Worm (Caenorhabditis elegans) whole organism, L2 larva: ENCODE data around the gene ZK1098.9.

Experiments used
- F13H6.1 ChIP-seq: sonication (generic microtip); optimal IDR thresholded peaks from 2 replicates; lab custom pipeline; 2016; ENCODE audit warnings: missing genetic modification characterization, missing compliant biosample characterization
- R02D3.7 ChIP-seq: fragments of 150-350 bp; optimal IDR thresholded peaks from 2 replicates; lab custom pipeline; 2014; ENCODE audit warnings: missing biosample characterization, missing genetic modification characterization
- Y55F3AM.14 ChIP-seq: fragments of 200-800 bp; sonication (Bioruptor generic); optimal IDR thresholded peaks from 2 replicates; lab custom pipeline; 2018; ENCODE audit warnings: mild to moderate bottlenecking, missing genetic modification characterization, missing compliant biosample characterization
- alr-1 ChIP-seq: fragments of 150-350 bp; optimal IDR thresholded peaks from 2 replicates; lab custom pipeline; 2014; ENCODE audit warnings: missing biosample characterization, missing genetic modification characterization
- aly-2 ChIP-seq: fragments of 150-350 bp; optimal IDR thresholded peaks from 2 replicates; lab custom pipeline; 2014; ENCODE audit warnings: missing biosample characterization, missing genetic modification characterization
- blmp-1 ChIP-seq: sonication (generic microtip); optimal IDR thresholded peaks from 2 replicates; lab custom pipeline; 2017; ENCODE audit warnings: missing genetic modification characterization, mild to moderate bottlenecking, missing compliant biosample characterization, antibody characterized with exemption, moderate library complexity; ENCODE audit not compliant: insufficient read depth
- ceh-82 ChIP-seq: fragments of 150-350 bp; optimal IDR thresholded peaks from 2 replicates; lab custom pipeline; 2014; ENCODE audit warnings: missing biosample characterization, missing genetic modification characterization
- dmd-4 ChIP-seq: sonication (generic microtip); optimal IDR thresholded peaks from 2 replicates; lab custom pipeline; 2017; ENCODE audit warnings: missing biosample characterization, missing genetic modification characterization
- egl-27 ChIP-seq: sonication (generic microtip); optimal IDR thresholded peaks from 3 replicates; lab custom pipeline; 2017; ENCODE audit warnings: missing biosample characterization, missing genetic modification reagents, missing genetic modification characterization
- elt-1 ChIP-seq: fragments of 150-350 bp; optimal IDR thresholded peaks from 2 replicates; lab custom pipeline; 2014; ENCODE audit warnings: missing biosample characterization, missing genetic modification characterization
- elt-3 ChIP-seq: sonication (generic microtip); optimal IDR thresholded peaks from 2 replicates; lab custom pipeline; 2017; ENCODE audit warnings: missing biosample characterization, missing genetic modification characterization
- fos-1 ChIP-seq: fragments of 150-350 bp; optimal IDR thresholded peaks from 2 replicates; lab custom pipeline; 2014; ENCODE audit warnings: missing biosample characterization, missing genetic modification characterization
- gmeb-1 ChIP-seq: fragments of 150-350 bp; optimal IDR thresholded peaks from 2 replicates; lab custom pipeline; 2014; ENCODE audit warnings: missing biosample characterization, missing genetic modification characterization
- lin-11 ChIP-seq: fragments of 150-350 bp; sonication (generic microtip); optimal IDR thresholded peaks from 2 replicates; lab custom pipeline; 2014; ENCODE audit warnings: missing biosample characterization, missing genetic modification characterization, inconsistent platforms, mixed read lengths
- lin-13 ChIP-seq: fragments of 150-350 bp; optimal IDR thresholded peaks from 2 replicates; lab custom pipeline; 2014; ENCODE audit warnings: missing biosample characterization, missing genetic modification reagents, missing genetic modification characterization
- lin-39 ChIP-seq: fragments of 150-350 bp; optimal IDR thresholded peaks from 2 replicates; lab custom pipeline; 2014; ENCODE audit warnings: missing biosample characterization, missing genetic modification reagents, missing genetic modification characterization
- lsy-2 ChIP-seq, 2 experiments: fragments of 150-350 bp in 1 of 2; sonication (generic microtip) in 1 of 2; optimal IDR thresholded peaks; 2 replicates each; lab custom pipeline; 2014 to 2017; ENCODE audit warnings: missing biosample characterization in 2 of 2, missing genetic modification characterization in 2 of 2
- mab-5 ChIP-seq: fragments of 150-350 bp; optimal IDR thresholded peaks from 2 replicates; lab custom pipeline; 2014; ENCODE audit warnings: missing biosample characterization, missing genetic modification characterization
- mdl-1 ChIP-seq, 2 experiments: fragments of 150-350 bp in 1 of 2; sonication (generic microtip) in 1 of 2; optimal IDR thresholded peaks; 2 replicates each; lab custom pipeline; 2017; ENCODE audit warnings: missing biosample characterization in 2 of 2, missing genetic modification characterization in 2 of 2
- nhr-10 ChIP-seq: sonication (generic microtip); optimal IDR thresholded peaks from 2 replicates; lab custom pipeline; 2017; ENCODE audit warnings: missing biosample characterization, missing genetic modification characterization
- nhr-129 ChIP-seq: fragments of 150-350 bp; optimal IDR thresholded peaks from 2 replicates; lab custom pipeline; 2014; ENCODE audit warnings: missing biosample characterization, missing genetic modification characterization
- nhr-21 ChIP-seq: fragments of 150-350 bp; optimal IDR thresholded peaks from 2 replicates; lab custom pipeline; 2014; ENCODE audit warnings: missing biosample characterization, missing genetic modification characterization
- nhr-23 ChIP-seq: fragments of 150-350 bp; optimal IDR thresholded peaks from 2 replicates; lab custom pipeline; 2014; ENCODE audit warnings: missing biosample characterization, missing genetic modification reagents, missing genetic modification characterization
- nhr-237 ChIP-seq: fragments of 150-350 bp; optimal IDR thresholded peaks from 2 replicates; lab custom pipeline; 2014; ENCODE audit warnings: missing biosample characterization, missing genetic modification characterization
- nhr-25 ChIP-seq: fragments of 150-350 bp; sonication (generic microtip); optimal IDR thresholded peaks from 3 replicates; lab custom pipeline; 2014; ENCODE audit warnings: missing biosample characterization, missing genetic modification characterization
- nhr-6 ChIP-seq: fragments of 150-350 bp; optimal IDR thresholded peaks from 2 replicates; lab custom pipeline; 2014; ENCODE audit warnings: missing biosample characterization, missing genetic modification characterization
- nhr-77 ChIP-seq: fragments of 150-350 bp; optimal IDR thresholded peaks from 2 replicates; lab custom pipeline; 2014; ENCODE audit warnings: missing biosample characterization, missing genetic modification characterization
- peb-1 ChIP-seq: fragments of 150-350 bp; optimal IDR thresholded peaks from 2 replicates; lab custom pipeline; 2014; ENCODE audit warnings: missing biosample characterization, missing genetic modification characterization
- snpc-4 ChIP-seq: fragments of 150-350 bp; optimal IDR thresholded peaks from 2 replicates; lab custom pipeline; 2014; ENCODE audit warnings: missing biosample characterization, missing genetic modification characterization
- unc-62 ChIP-seq: fragments of 150-350 bp; optimal IDR thresholded peaks from 2 replicates; lab custom pipeline; 2014; ENCODE audit warnings: missing biosample characterization, missing genetic modification reagents, missing genetic modification characterization
- zag-1 ChIP-seq: fragments of 150-350 bp; optimal IDR thresholded peaks from 2 replicates; lab custom pipeline; 2014; ENCODE audit warnings: missing biosample characterization, missing genetic modification characterization
- ztf-1 ChIP-seq: fragments of 200-800 bp; sonication (Bioruptor generic); conservative IDR thresholded peaks from 2 replicates; pipeline ENCODE4 v1.3.6; 2022; ENCODE audit warnings: missing genetic modification characterization, missing compliant biosample characterization
- ztf-11 ChIP-seq: sonication (generic microtip); optimal IDR thresholded peaks from 2 replicates; lab custom pipeline; 2017; ENCODE audit warnings: missing biosample characterization, missing genetic modification characterization

The ZK1098.9 gene

DNA sequence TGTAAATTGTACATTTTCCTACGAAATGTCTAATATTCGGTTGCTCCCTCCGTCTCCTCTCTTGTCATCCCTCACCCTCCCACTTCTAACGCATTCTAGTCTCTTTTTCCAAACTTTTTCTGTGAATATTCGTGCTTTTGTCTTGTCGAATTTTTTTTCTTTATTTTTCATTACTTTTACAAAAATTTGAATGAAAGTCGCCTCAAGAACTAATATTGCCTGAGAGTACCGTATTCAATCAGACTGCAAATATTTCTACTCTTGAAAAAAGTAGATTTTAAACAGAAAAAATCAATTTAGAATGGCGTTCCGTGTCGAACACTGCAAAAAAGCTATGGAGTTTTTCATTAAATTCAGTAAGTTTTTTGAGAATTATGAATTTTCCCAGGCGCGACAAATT, 12.1 kb downstream of the ZK1098.9 start, which contains the start of gene ZK1098.11:
Gene ZK1098.11, plus strand, starts transcription at position 301 of the 400 bp plus-strand sequence.
- no peak for TF ChIP-seq R02D3.7 (tag; lab: Kevin White, UChicago)
- no peak for TF ChIP-seq nhr-21 (tag; lab: Kevin White, UChicago)
- TF ChIP-seq nhr-129 (tag; lab: Kevin White, UChicago), result no peak
- no peak for TF ChIP-seq blmp-1
- TF ChIP-seq lsy-2 (tag; optimal IDR thresholded peaks at IDR 0.05; lab: Kevin White, UChicago), result no peak
- no peak for TF ChIP-seq peb-1 (tag; lab: Kevin White, UChicago)
- TF ChIP-seq, all 48 proteins: peak for 0

DNA sequence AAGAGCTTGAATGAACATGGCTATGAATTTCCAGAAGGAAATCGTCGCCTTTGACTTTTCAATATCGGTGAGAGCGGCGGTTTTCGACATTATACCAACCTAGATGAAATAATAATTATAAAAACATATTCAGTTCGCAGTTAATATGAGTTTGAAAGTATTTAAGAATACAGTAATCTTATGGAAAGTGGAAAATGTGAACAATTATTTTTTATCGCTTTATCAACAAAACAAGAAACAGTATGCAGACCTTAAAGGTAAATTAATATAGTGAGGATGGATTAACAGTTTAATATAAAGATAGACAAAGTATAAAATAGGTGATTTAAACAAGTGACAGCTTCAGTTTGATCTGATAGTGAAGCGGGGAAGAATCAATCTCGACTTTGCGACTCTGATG, 14.2 kb downstream of the ZK1098.9 start, which contains the start of gene C48B4.6:
Gene C48B4.6, minus strand, starts transcription at position 101 of the 400 bp plus-strand sequence.
- no peak for TF ChIP-seq ztf-1 (GFP tag; lab: Robert Waterston, UW)
- TF ChIP-seq elt-1 (tag; lab: Kevin White, UChicago), result no peak
- TF ChIP-seq egl-27 (tag; lab: Kevin White, UChicago), result no peak
- TF ChIP-seq fos-1 (tag; lab: Kevin White, UChicago), result no peak
- TF ChIP-seq ceh-82 (tag; lab: Kevin White, UChicago), result no peak
- no peak for TF ChIP-seq unc-62 (GFP tag; lab: Kevin White, UChicago)
- no peak for TF ChIP-seq alr-1 (tag; lab: Kevin White, UChicago)
- TF ChIP-seq blmp-1, result no peak
- no peak for TF ChIP-seq elt-3 (tag; lab: Kevin White, UChicago)
- TF ChIP-seq mdl-1 (tag; optimal IDR thresholded peaks at IDR 0.05; lab: Kevin White, UChicago), result no peak
- TF ChIP-seq nhr-10, result no peak
- TF ChIP-seq ztf-11, result no peak
- TF ChIP-seq snpc-4 (tag; lab: Kevin White, UChicago), result no peak

DNA sequence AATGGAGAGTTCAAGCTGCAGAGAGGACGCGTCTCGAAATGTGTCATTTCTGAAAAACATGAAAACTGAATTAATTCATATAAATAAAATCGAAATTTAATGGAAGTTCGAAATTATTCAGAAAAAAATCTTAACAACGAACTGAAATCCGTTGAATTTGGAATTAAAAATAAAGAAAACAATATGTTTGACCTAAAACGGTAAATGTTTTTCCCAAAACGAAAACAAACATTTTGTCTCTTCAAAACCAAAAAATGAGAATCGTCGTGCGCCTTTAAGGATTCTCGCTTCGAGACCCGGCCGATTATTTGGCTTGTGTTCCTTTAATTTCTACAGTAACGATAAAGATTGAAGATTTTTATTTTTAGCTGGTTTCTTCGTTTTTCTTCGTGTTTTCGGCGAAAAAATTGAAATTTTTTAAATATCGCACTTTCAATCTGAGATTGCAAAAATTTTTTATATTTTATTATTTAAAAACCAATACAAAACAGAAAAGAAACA, 15.2 kb downstream of the ZK1098.9 start, which contains the start of gene C48B4.7:
Gene C48B4.7, minus strand, starts transcription at position 51 of the 501 bp plus-strand sequence.
- TF ChIP-seq dmd-4 (tag; lab: Kevin White, UChicago), result no peak
- no peak for TF ChIP-seq snpc-4 (tag; lab: Kevin White, UChicago)
- no peak for TF ChIP-seq R02D3.7 (tag; lab: Kevin White, UChicago)
- TF ChIP-seq F13H6.1 (tag; lab: Kevin White, UChicago), result no peak

DNA sequence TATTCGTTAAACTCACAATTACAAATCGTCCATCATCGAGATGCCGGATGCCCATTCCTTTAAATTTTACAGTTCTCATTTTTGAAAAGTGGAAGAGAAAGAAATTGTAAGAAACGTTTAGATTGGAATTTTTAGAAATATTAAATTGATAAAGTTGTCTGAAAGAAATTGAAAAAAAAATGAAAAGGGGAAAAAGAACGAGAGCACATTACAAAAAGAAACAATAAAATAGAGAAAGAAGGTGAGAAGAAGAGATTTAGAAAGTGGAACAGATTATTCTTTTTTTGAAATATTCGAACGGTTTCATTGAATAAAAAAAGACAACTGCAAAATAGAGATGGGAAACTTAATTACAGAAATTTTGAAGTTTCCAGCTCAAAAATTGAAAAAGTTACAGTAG, 16.9 kb downstream of the ZK1098.9 start, which contains the start of gene C48B4.8:
Gene C48B4.8, minus strand, starts transcription at position 101 of the 400 bp plus-strand sequence.
- no peak for TF ChIP-seq Y55F3AM.14 (GFP tag; lab: Kevin White, UChicago)
- no peak for TF ChIP-seq nhr-6
- no peak for TF ChIP-seq nhr-21 (tag; lab: Kevin White, UChicago)
- TF ChIP-seq peb-1 (tag; lab: Kevin White, UChicago), result no peak
- no peak for TF ChIP-seq egl-27 (tag; lab: Kevin White, UChicago)
- TF ChIP-seq nhr-10, result no peak
- TF ChIP-seq mdl-1 (tag; optimal IDR thresholded peaks at IDR 0.05; lab: Kevin White, UChicago), result no peak
- TF ChIP-seq mab-5 (tag; lab: Kevin White, UChicago), result no peak
- no peak for TF ChIP-seq lsy-2 (tag; optimal IDR thresholded peaks at IDR 0.05; lab: Kevin White, UChicago)
- no peak for TF ChIP-seq lin-13 (GFP tag; lab: Kevin White, UChicago)
- no peak for TF ChIP-seq alr-1 (tag; lab: Kevin White, UChicago)

DNA sequence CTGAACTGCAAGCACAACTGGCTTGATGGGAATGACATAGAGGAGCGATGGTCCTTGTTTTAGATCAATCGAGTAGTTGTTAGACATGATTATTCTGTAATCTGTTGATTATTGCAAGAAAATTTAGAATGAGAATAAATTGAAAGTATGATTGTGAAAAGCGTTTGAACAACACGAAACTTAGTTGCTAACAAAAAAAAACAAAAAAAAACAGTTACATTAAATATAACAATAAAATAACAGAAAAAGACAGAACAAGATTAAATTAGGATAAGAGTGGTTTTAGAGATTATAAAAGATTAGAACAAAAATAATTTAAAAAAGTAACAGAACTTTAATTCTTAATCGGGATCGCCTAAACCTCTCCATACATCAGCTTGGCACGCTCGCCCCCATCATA, 19.0 kb downstream of the ZK1098.9 start, which contains the start of gene C48B4.9:
Gene C48B4.9, minus strand, starts transcription at position 101 of the 400 bp plus-strand sequence.
- TF ChIP-seq lin-13 (GFP tag; lab: Kevin White, UChicago), result no peak
- no peak for TF ChIP-seq zag-1 (tag; lab: Kevin White, UChicago)
- TF ChIP-seq nhr-10, result no peak
- TF ChIP-seq peb-1 (tag; lab: Kevin White, UChicago), result no peak
- no peak for TF ChIP-seq F13H6.1 (tag; lab: Kevin White, UChicago)
- no peak for TF ChIP-seq nhr-6
- TF ChIP-seq elt-1 (tag; lab: Kevin White, UChicago), result no peak
- no peak for TF ChIP-seq gmeb-1
- no peak for TF ChIP-seq nhr-237
- TF ChIP-seq alr-1 (tag; lab: Kevin White, UChicago), result no peak
- TF ChIP-seq aly-2, result no peak
- TF ChIP-seq lin-11 (tag; lab: Kevin White, UChicago), result no peak
- no peak for TF ChIP-seq nhr-23 (tag; lab: Kevin White, UChicago)
- no peak for TF ChIP-seq mab-5 (tag; lab: Kevin White, UChicago)
- TF ChIP-seq lin-39 (tag; lab: Kevin White, UChicago), result no peak
- no peak for TF ChIP-seq nhr-77 (tag; lab: Kevin White, UChicago)
- no peak for TF ChIP-seq mdl-1 (tag; optimal IDR thresholded peaks at IDR 0.05; lab: Kevin White, UChicago)
- no peak for TF ChIP-seq elt-3 (tag; lab: Kevin White, UChicago)
- no peak for TF ChIP-seq nhr-21 (tag; lab: Kevin White, UChicago)
- no peak for TF ChIP-seq nhr-25 (tag; lab: Kevin White, UChicago)
